Worm (Caenorhabditis elegans) whole organism, late embryonic: ENCODE measurements around the gene nhr-46.

Source experiments
- ama-1 ChIP-seq: fragments of 150-350 bp; optimal IDR thresholded peaks from 2 replicates; lab custom pipeline; 2014
- ceh-48 ChIP-seq: sonication (generic microtip); optimal IDR thresholded peaks from 2 replicates; lab custom pipeline; 2016; ENCODE audit warnings: missing genetic modification characterization, inconsistent platforms, missing compliant biosample characterization
- hlh-30 ChIP-seq: sonication (generic microtip); optimal IDR thresholded peaks from 2 replicates; lab custom pipeline; 2017; ENCODE audit warnings: antibody characterized with exemption, missing genetic modification characterization, missing compliant biosample characterization; ENCODE audit not compliant: insufficient read depth
- hlh-8 ChIP-seq: sonication (generic microtip); optimal IDR thresholded peaks from 2 replicates; lab custom pipeline; 2016; ENCODE audit warnings: missing genotype, missing genetic modification characterization, missing compliant biosample characterization
- mec-3 ChIP-seq: sonication (generic microtip); optimal IDR thresholded peaks from 2 replicates; lab custom pipeline; 2016; ENCODE audit warnings: borderline replicate concordance, missing genetic modification characterization, missing compliant biosample characterization
- npax-4 ChIP-seq: sonication (generic microtip); optimal IDR thresholded peaks from 2 replicates; lab custom pipeline; 2016; ENCODE audit warnings: missing genetic modification characterization, missing compliant biosample characterization
- odd-2 ChIP-seq: sonication (generic microtip); optimal IDR thresholded peaks from 2 replicates; lab custom pipeline; 2017; ENCODE audit warnings: antibody characterized with exemption, mild to moderate bottlenecking, missing genetic modification characterization, missing compliant biosample characterization

DNA sequence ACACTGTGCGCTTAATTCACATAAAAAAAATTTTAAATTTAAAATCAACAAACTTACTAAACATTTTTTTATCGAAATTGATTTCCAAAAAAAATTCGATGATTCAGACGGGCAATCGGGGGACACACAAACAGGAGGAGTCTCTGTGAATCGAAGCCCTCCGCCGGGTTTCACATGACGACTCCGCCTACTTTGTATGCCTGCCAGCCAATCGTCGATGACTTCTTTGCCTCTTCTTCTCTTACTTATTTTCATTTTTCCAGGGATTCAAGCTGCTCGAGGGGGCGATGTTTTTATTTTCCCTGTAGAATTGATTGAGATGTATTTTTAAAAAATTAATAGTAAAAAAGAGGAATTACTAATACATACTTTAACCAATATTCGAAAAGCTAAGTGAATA, 49.2 kb upstream of the nhr-46 start, which contains the start of gene lntl-1:
- no peak for TF ChIP-seq ama-1
- TF ChIP-seq hlh-30 (tag; lab: Kevin White, UChicago), result no peak
- no peak for TF ChIP-seq hlh-8 (tag; lab: Kevin White, UChicago)
- no peak for TF ChIP-seq npax-4
- TF ChIP-seq mec-3 (tag; lab: Kevin White, UChicago), result no peak
- TF ChIP-seq odd-2, result no peak
- TF ChIP-seq ceh-48, result no peak
